Worm (Caenorhabditis elegans): ENCODE results near the gene math-15.

math-15 gene

ce11 chrII:1901981-1902380, 35.8 kb downstream of the math-15 start, which contains the start of gene math-23:
Gene math-23, plus strand, starts transcription at chrII:1902281.
- TF ChIP-seq F16B12.6 (tag; optimal IDR thresholded peaks at IDR 0.05) (no peak), zag-1 (tag; optimal IDR thresholded peaks at IDR 0.05) (no peak), zip-4 (GFP tag; optimal IDR thresholded peaks at IDR 0.05) (no peak), lin-13 (GFP tag; optimal IDR thresholded peaks at IDR 0.05) (no peak), nhr-20 (tag; optimal IDR thresholded peaks at IDR 0.05) (no peak), ets-5 (GFP tag; IDR thresholded peaks at IDR 0.05) (no peak), mef-2 (tag; optimal IDR thresholded peaks at IDR 0.05) (no peak), unc-30 (tag; optimal IDR thresholded peaks at IDR 0.05) (no peak), ceh-8 (GFP tag; optimal IDR thresholded peaks at IDR 0.05) (no peak), efl-1 (optimal IDR thresholded peaks at IDR 0.05) (no peak), efl-1 (GFP tag; optimal IDR thresholded peaks at IDR 0.05 in 1 of 2) (no peak), fkh-10 (GFP tag; optimal IDR thresholded peaks at IDR 0.05) (no peak), mep-1 (tag; optimal IDR thresholded peaks at IDR 0.05) (no peak), efl-3 (GFP tag; optimal IDR thresholded peaks at IDR 0.05) (no peak), nhr-11 (tag; optimal IDR thresholded peaks at IDR 0.05) (no peak), ceh-90 (tag; optimal IDR thresholded peaks at IDR 0.05) (no peak)

ce11 chrII:1905104-1905503, 38.9 kb downstream of the math-15 start, which contains the start of gene math-22:
Gene math-22, plus strand, starts transcription at chrII:1905404.
- TF ChIP-seq ceh-8 (GFP tag; optimal IDR thresholded peaks at IDR 0.05): no peak
- no peak for TF ChIP-seq ceh-82 (tag; optimal IDR thresholded peaks at IDR 0.05)
- no peak for TF ChIP-seq efl-3 (GFP tag; optimal IDR thresholded peaks at IDR 0.05)
- TF ChIP-seq aha-1 (tag; optimal IDR thresholded peaks at IDR 0.05): no peak
- TF ChIP-seq ceh-90 (tag; optimal IDR thresholded peaks at IDR 0.05): no peak

ce11 chrII:1912741-1913140, 46.6 kb downstream of the math-15 start, which contains the start of gene math-31:
Gene math-31, minus strand, starts transcription at chrII:1912841.
- TF ChIP-seq tlp-1 (tag; optimal IDR thresholded peaks at IDR 0.05) (no peak), efl-3 (GFP tag; optimal IDR thresholded peaks at IDR 0.05) (no peak), nhr-20 (tag; optimal IDR thresholded peaks at IDR 0.05) (no peak), grh-1 (GFP tag; IDR thresholded peaks at IDR 0.05) (no peak), fkh-4 (tag; optimal IDR thresholded peaks at IDR 0.05; ENCODE audit: borderline replicate concordance) (no peak), alr-1 (tag; optimal IDR thresholded peaks at IDR 0.05; ENCODE audit: borderline replicate concordance) (no peak), F16B12.6 (tag; optimal IDR thresholded peaks at IDR 0.05) (no peak), unc-62 (GFP tag; optimal IDR thresholded peaks at IDR 0.05) (no peak), zip-4 (GFP tag; optimal IDR thresholded peaks at IDR 0.05) (no peak), sup-37 (GFP tag; optimal IDR thresholded peaks at IDR 0.05) (no peak), lin-39 (tag; optimal IDR thresholded peaks at IDR 0.05) (no peak), lsy-2 (tag; optimal IDR thresholded peaks at IDR 0.05) (no peak), pag-3 (tag; optimal IDR thresholded peaks at IDR 0.05; ENCODE audit: borderline replicate concordance, insufficient read depth) (no peak), pqm-1 (tag; optimal IDR thresholded peaks at IDR 0.05) (no peak), fos-1 (tag; optimal IDR thresholded peaks at IDR 0.05) (no peak), nhr-28 (tag; optimal IDR thresholded peaks at IDR 0.05) (no peak), snu-23 (GFP tag; optimal IDR thresholded peaks at IDR 0.05) (no peak), nhr-71 (tag; optimal IDR thresholded peaks at IDR 0.05) (no peak)

Data from whole organism, L1 larva.